Worm (Caenorhabditis elegans): Measurements from ENCODE around the gene lgc-41.

The lgc-41 gene

ce11 chrX:10491044-10491443, 37.0 kb downstream of the lgc-41 start, which contains the start of gene C33D3.5:
TSS of gene C33D3.5 (plus strand) at chrX:10491344.
- TF ChIP-seq ceh-39 (tag; optimal IDR thresholded peaks at IDR 0.05) (no peak), ceh-43 (GFP tag; optimal IDR thresholded peaks at IDR 0.05) (no peak), unc-39 (tag; optimal IDR thresholded peaks at IDR 0.05) (no peak), sem-2 (GFP tag; optimal IDR thresholded peaks at IDR 0.05) (no peak), flh-1 (GFP tag; optimal IDR thresholded peaks at IDR 0.05) (no peak), lin-13 (tag; optimal IDR thresholded peaks at IDR 0.05) (no peak), ces-1 (GFP tag; optimal IDR thresholded peaks at IDR 0.05) (no peak), mls-2 (tag; optimal IDR thresholded peaks at IDR 0.05) (no peak), tbx-8 (GFP tag; optimal IDR thresholded peaks at IDR 0.05) (no peak), M03D4.4 (tag; optimal IDR thresholded peaks at IDR 0.05) (no peak), hlh-1 (tag; optimal IDR thresholded peaks at IDR 0.05) (no peak), zip-8 (tag; optimal IDR thresholded peaks at IDR 0.05) (no peak), ztf-11 (tag; optimal IDR thresholded peaks at IDR 0.05) (no peak), bed-3 (GFP tag; optimal IDR thresholded peaks at IDR 0.05) (no peak), sptf-1 (tag; optimal IDR thresholded peaks at IDR 0.05) (no peak), nhr-76 (tag; optimal IDR thresholded peaks at IDR 0.05) (no peak), nhr-237 (tag; optimal IDR thresholded peaks at IDR 0.05) (no peak), lin-32 (GFP tag; optimal IDR thresholded peaks at IDR 0.05) (no peak), pha-4 (tag; optimal IDR thresholded peaks at IDR 0.05) (no peak)

ce11 chrX:10491875-10492523, 37.9 kb downstream of the lgc-41 start:
- TF ChIP-seq nhr-2 (tag; optimal IDR thresholded peaks at IDR 0.05) (no peak), lin-32 (GFP tag; optimal IDR thresholded peaks at IDR 0.05) (no peak), blmp-1 (tag; optimal IDR thresholded peaks at IDR 0.05) (no peak), drap-1 (GFP tag; optimal IDR thresholded peaks at IDR 0.05) (no peak), hlh-1 (tag; optimal IDR thresholded peaks at IDR 0.05) (no peak), tbx-8 (GFP tag; optimal IDR thresholded peaks at IDR 0.05) (no peak), unc-120 (tag; optimal IDR thresholded peaks at IDR 0.05; ENCODE audit: poor library complexity, severe bottlenecking) (no peak), unc-39 (tag; optimal IDR thresholded peaks at IDR 0.05) (no peak), sem-2 (GFP tag; optimal IDR thresholded peaks at IDR 0.05) (no peak), ham-2 (GFP tag; optimal IDR thresholded peaks at IDR 0.05) (no peak), lsy-2 (tag; optimal IDR thresholded peaks at IDR 0.05) (no peak), flh-1 (GFP tag; optimal IDR thresholded peaks at IDR 0.05) (no peak)

- no peak for TF ChIP-seq ceh-43 (GFP tag; optimal IDR thresholded peaks at IDR 0.05)
- no peak for TF ChIP-seq nhr-237 (tag; optimal IDR thresholded peaks at IDR 0.05)
- no peak for TF ChIP-seq sptf-1 (tag; optimal IDR thresholded peaks at IDR 0.05)
- no peak for TF ChIP-seq ces-1 (GFP tag; optimal IDR thresholded peaks at IDR 0.05)
- TF ChIP-seq elt-3 (tag; optimal IDR thresholded peaks at IDR 0.05): no peak
- no peak for TF ChIP-seq ceh-39 (tag; optimal IDR thresholded peaks at IDR 0.05)
- no peak for TF ChIP-seq blmp-1 (tag; optimal IDR thresholded peaks at IDR 0.05)
- TF ChIP-seq unc-62 (GFP tag; optimal IDR thresholded peaks at IDR 0.05): no peak
- no peak for TF ChIP-seq bed-3 (GFP tag; optimal IDR thresholded peaks at IDR 0.05)
- no peak for TF ChIP-seq nhr-28 (tag; optimal IDR thresholded peaks at IDR 0.05)
- no peak for TF ChIP-seq pha-4 (tag; optimal IDR thresholded peaks at IDR 0.05)
- TF ChIP-seq ceh-83 (GFP tag; optimal IDR thresholded peaks at IDR 0.05): no peak
- TF ChIP-seq nhr-12 (tag; optimal IDR thresholded peaks at IDR 0.05): no peak
- TF ChIP-seq sem-2 (GFP tag; optimal IDR thresholded peaks at IDR 0.05): no peak
- no peak for TF ChIP-seq hlh-1 (tag; optimal IDR thresholded peaks at IDR 0.05)
These were observed 45.5 kb downstream of the lgc-41 start, which contains the start of gene vab-3 for ce11 chrX:10499590-10499989. TSS of gene vab-3 (plus strand) at chrX:10499890.

- TF ChIP-seq ceh-43 (GFP tag; optimal IDR thresholded peaks at IDR 0.05) (no peak), mab-5 (tag; optimal IDR thresholded peaks at IDR 0.05) (no peak), unc-120 (tag; optimal IDR thresholded peaks at IDR 0.05; ENCODE audit: poor library complexity, severe bottlenecking) (no peak), unc-39 (tag; optimal IDR thresholded peaks at IDR 0.05) (no peak), ceh-39 (tag; optimal IDR thresholded peaks at IDR 0.05) (no peak), nhr-2 (tag; optimal IDR thresholded peaks at IDR 0.05) (peak; percentile 69), nhr-28 (tag; optimal IDR thresholded peaks at IDR 0.05) (no peak), tbx-8 (GFP tag; optimal IDR thresholded peaks at IDR 0.05) (no peak), blmp-1 (tag; optimal IDR thresholded peaks at IDR 0.05) (no peak), lsy-2 (tag; optimal IDR thresholded peaks at IDR 0.05) (no peak), lin-32 (GFP tag; optimal IDR thresholded peaks at IDR 0.05) (no peak), M03D4.4 (tag; optimal IDR thresholded peaks at IDR 0.05) (no peak), sptf-1 (tag; optimal IDR thresholded peaks at IDR 0.05) (no peak), pha-4 (tag; optimal IDR thresholded peaks at IDR 0.05) (no peak), cnd-1 (tag; optimal IDR thresholded peaks at IDR 0.05) (peak; percentile 74), elt-1 (tag; optimal IDR thresholded peaks at IDR 0.05; ENCODE audit: borderline replicate concordance, insufficient read depth) (no peak), nhr-237 (tag; optimal IDR thresholded peaks at IDR 0.05) (no peak), unc-62 (GFP tag; optimal IDR thresholded peaks at IDR 0.05) (no peak), flh-1 (GFP tag; optimal IDR thresholded peaks at IDR 0.05) (no peak), ces-1 (GFP tag; optimal IDR thresholded peaks at IDR 0.05) (peak; percentile 15), ceh-83 (GFP tag; optimal IDR thresholded peaks at IDR 0.05) (no peak), ztf-11 (tag; optimal IDR thresholded peaks at IDR 0.05) (no peak), bed-3 (GFP tag; optimal IDR thresholded peaks at IDR 0.05) (no peak), nhr-76 (tag; optimal IDR thresholded peaks at IDR 0.05) (no peak), sem-2 (GFP tag; optimal IDR thresholded peaks at IDR 0.05) (no peak)
These were observed 49.3 kb downstream of the lgc-41 start for ce11 chrX:10503393-10503792.

Measured in whole organism, mixed stage, embryonic.